Worm (Caenorhabditis elegans) whole organism, L1 larva: ENCODE data around the gene sea-1.

Experiments
- C16A3.4 ChIP-seq: fragments of 150-350 bp; optimal IDR thresholded peaks from 2 replicates; lab custom pipeline; 2014; ENCODE audit warnings: missing biosample characterization, missing genetic modification characterization
- Y116A8C.19 ChIP-seq: sonication (generic microtip); optimal IDR thresholded peaks from 2 replicates; lab custom pipeline; 2016; ENCODE audit warnings: missing compliant biosample characterization, missing genetic modification characterization, borderline replicate concordance
- aha-1 ChIP-seq: fragments of 150-350 bp; optimal IDR thresholded peaks from 2 replicates; lab custom pipeline; 2014; ENCODE audit warnings: missing biosample characterization, missing genetic modification characterization
- blmp-1 ChIP-seq: fragments of 150-350 bp; optimal IDR thresholded peaks from 2 replicates; lab custom pipeline; 2014; ENCODE audit warnings: missing biosample characterization, missing genetic modification characterization
- ceh-82 ChIP-seq, 3 experiments: fragments of 150-350 bp in 1 of 3; sonication (generic microtip) in 2 of 3; optimal IDR thresholded peaks; 2 replicates each; lab custom pipeline; 2014 to 2017; ENCODE audit warnings: missing biosample characterization in 3 of 3, missing genetic modification characterization in 3 of 3
- ceh-90 ChIP-seq: sonication (generic microtip); optimal IDR thresholded peaks from 2 replicates; lab custom pipeline; 2016; ENCODE audit warnings: missing genetic modification characterization, missing compliant biosample characterization
- ces-1 ChIP-seq: fragments of 150-350 bp; optimal IDR thresholded peaks from 2 replicates; lab custom pipeline; 2014; ENCODE audit warnings: missing biosample characterization, missing genetic modification reagents, missing genetic modification characterization
- dsc-1 ChIP-seq: sonication (generic microtip); optimal IDR thresholded peaks from 2 replicates; lab custom pipeline; 2016; ENCODE audit warnings: mild to moderate bottlenecking, missing genetic modification characterization, missing compliant biosample characterization
- efl-1 ChIP-seq, 4 experiments: fragments of 150-350 bp; optimal IDR thresholded peaks in 3 of 4; peaks in 1 of 4; 1 replicate in 1 of 4; 2 replicates in 3 of 4; lab custom pipeline; 2014; ENCODE audit warnings: missing biosample characterization in 2 of 4, missing genetic modification characterization in 2 of 4, missing genetic modification reagents in 2 of 4
- efl-3 ChIP-seq: fragments of 200-800 bp; sonication (Bioruptor generic); optimal IDR thresholded peaks from 2 replicates; lab custom pipeline; 2018; ENCODE audit warnings: mild to moderate bottlenecking, missing genetic modification characterization, missing compliant biosample characterization
- egl-27 ChIP-seq, 2 experiments: fragments of 150-350 bp in 1 of 2; sonication (generic microtip); optimal IDR thresholded peaks; 3 replicates each; lab custom pipeline; 2017 to 2018; ENCODE audit warnings: missing biosample characterization in 2 of 2, missing genetic modification characterization in 2 of 2, missing genetic modification reagents in 2 of 2
- elt-2 ChIP-seq: sonication (generic microtip); optimal IDR thresholded peaks from 2 replicates; lab custom pipeline; 2016; ENCODE audit warnings: missing genetic modification characterization, mild to moderate bottlenecking, inconsistent platforms, missing compliant biosample characterization, missing genetic modification reagents
- ets-5 ChIP-seq: fragments of 200-800 bp; sonication (Bioruptor generic); IDR thresholded peaks from 2 replicates; pipeline ENCODE4 v1.3.6; 2022; ENCODE audit warnings: missing genetic modification characterization, missing compliant biosample characterization
- fkh-4 ChIP-seq: sonication (generic microtip); optimal IDR thresholded peaks from 2 replicates; lab custom pipeline; 2016; ENCODE audit warnings: missing compliant biosample characterization, missing genetic modification characterization, borderline replicate concordance
- fkh-8 ChIP-seq: sonication (generic microtip); optimal IDR thresholded peaks from 2 replicates; lab custom pipeline; 2016; ENCODE audit warnings: mild to moderate bottlenecking, missing genetic modification characterization, missing compliant biosample characterization
- hlh-17 ChIP-seq: fragments of 200-800 bp; sonication (Bioruptor generic); optimal IDR thresholded peaks from 2 replicates; lab custom pipeline; 2018; ENCODE audit warnings: missing genetic modification characterization, mild to moderate bottlenecking, missing compliant biosample characterization, moderate library complexity, borderline replicate concordance
- hlh-4 ChIP-seq: sonication (generic microtip); optimal IDR thresholded peaks from 2 replicates; lab custom pipeline; 2016; ENCODE audit warnings: mild to moderate bottlenecking, missing genetic modification characterization, missing compliant biosample characterization
- irx-1 ChIP-seq: sonication (generic microtip); optimal IDR thresholded peaks from 2 replicates; lab custom pipeline; 2016; ENCODE audit warnings: missing genetic modification characterization, missing compliant biosample characterization
- jun-1 ChIP-seq: fragments of 150-350 bp; optimal IDR thresholded peaks from 2 replicates; lab custom pipeline; 2014; ENCODE audit warnings: missing biosample characterization, missing genetic modification reagents, missing genetic modification characterization
- lin-13 ChIP-seq: fragments of 150-350 bp; optimal IDR thresholded peaks from 2 replicates; lab custom pipeline; 2014; ENCODE audit warnings: missing biosample characterization, missing genetic modification reagents, missing genetic modification characterization
- lin-15B ChIP-seq: fragments of 150-350 bp; sonication (generic microtip); optimal IDR thresholded peaks from 3 replicates; lab custom pipeline; 2014; ENCODE audit warnings: missing biosample characterization, missing genetic modification characterization
- lin-35 ChIP-seq, 2 experiments: fragments of 150-350 bp; optimal IDR thresholded peaks; 2 replicates each; lab custom pipeline; 2014; ENCODE audit warnings: missing biosample characterization in 2 of 2, missing genetic modification characterization in 2 of 2, missing genetic modification reagents in 2 of 2
- lin-39 ChIP-seq: fragments of 150-350 bp; optimal IDR thresholded peaks from 2 replicates; lab custom pipeline; 2014; ENCODE audit warnings: missing biosample characterization, missing genetic modification reagents, missing genetic modification characterization
- lir-3 ChIP-seq: sonication (generic microtip); optimal IDR thresholded peaks from 2 replicates; lab custom pipeline; 2016; ENCODE audit warnings: mild to moderate bottlenecking, missing genetic modification characterization, moderate library complexity, missing compliant biosample characterization; ENCODE audit not compliant: poor library complexity
- nhr-19 ChIP-seq: fragments of 200-800 bp; sonication (Bioruptor generic); conservative IDR thresholded peaks from 2 replicates; pipeline ENCODE4 v1.3.6; 2022; ENCODE audit warnings: missing genetic modification characterization, missing compliant biosample characterization
- nhr-20 ChIP-seq: sonication (generic microtip); optimal IDR thresholded peaks from 2 replicates; lab custom pipeline; 2016; ENCODE audit warnings: mild to moderate bottlenecking, missing genetic modification characterization, missing compliant biosample characterization
- nhr-237 ChIP-seq: fragments of 150-350 bp; optimal IDR thresholded peaks from 2 replicates; lab custom pipeline; 2014; ENCODE audit warnings: missing biosample characterization, missing genetic modification characterization
- nhr-47 ChIP-seq: sonication (generic microtip); optimal IDR thresholded peaks from 2 replicates; lab custom pipeline; 2016; ENCODE audit warnings: mild to moderate bottlenecking, missing genetic modification characterization, moderate library complexity, missing compliant biosample characterization
- nhr-71 ChIP-seq: sonication (generic microtip); optimal IDR thresholded peaks from 2 replicates; lab custom pipeline; 2016; ENCODE audit warnings: mild to moderate bottlenecking, missing genetic modification characterization, moderate library complexity, missing compliant biosample characterization
- nhr-76 ChIP-seq: sonication (generic microtip); optimal IDR thresholded peaks from 2 replicates; lab custom pipeline; 2017; ENCODE audit warnings: missing biosample characterization, missing genetic modification characterization
- nhr-85 ChIP-seq: sonication (generic microtip); peaks from one replicate; lab custom pipeline; 2016; ENCODE audit warnings: missing genetic modification characterization, inconsistent platforms, missing compliant biosample characterization
- nhr-90 ChIP-seq: sonication (generic microtip); optimal IDR thresholded peaks from 2 replicates; lab custom pipeline; 2016; ENCODE audit warnings: mild to moderate bottlenecking, missing genetic modification characterization, missing compliant biosample characterization; ENCODE audit not compliant: poor library complexity
- sox-4 ChIP-seq: sonication (generic microtip); optimal IDR thresholded peaks from 2 replicates; lab custom pipeline; 2016; ENCODE audit warnings: missing genetic modification characterization, missing compliant biosample characterization
- tbx-2 ChIP-seq: sonication (generic microtip); optimal IDR thresholded peaks from 2 replicates; lab custom pipeline; 2016; ENCODE audit warnings: missing genetic modification characterization, missing compliant biosample characterization
- unc-98 ChIP-seq: fragments of 200-800 bp; sonication (Bioruptor generic); IDR thresholded peaks from 2 replicates; pipeline ENCODE4 v1.3.6; 2022; ENCODE audit warnings: missing genetic modification characterization, missing compliant biosample characterization
- vab-15 ChIP-seq: sonication (generic microtip); optimal IDR thresholded peaks from 2 replicates; lab custom pipeline; 2017; ENCODE audit warnings: missing genotype, mild to moderate bottlenecking, missing genetic modification characterization, missing compliant biosample characterization
- xbp-1 ChIP-seq: sonication (generic microtip); optimal IDR thresholded peaks from 2 replicates; lab custom pipeline; 2016; ENCODE audit warnings: missing genetic modification characterization, missing compliant biosample characterization
- zip-4 ChIP-seq: fragments of 200-800 bp; sonication (Bioruptor generic); optimal IDR thresholded peaks from 2 replicates; lab custom pipeline; 2018; ENCODE audit warnings: mild to moderate bottlenecking, missing genetic modification characterization, moderate library complexity, missing compliant biosample characterization
- ztf-11 ChIP-seq, 2 experiments: sonication (generic microtip); optimal IDR thresholded peaks; 2 replicates each; lab custom pipeline; 2016 to 2017; ENCODE audit warnings: missing genetic modification characterization in 2 of 2, missing biosample characterization in 1 of 2, missing compliant biosample characterization in 1 of 2
- ztf-4 ChIP-seq: fragments of 150-350 bp; optimal IDR thresholded peaks from 2 replicates; lab custom pipeline; 2014; ENCODE audit warnings: missing biosample characterization, missing genetic modification characterization

Gene sea-1

DNA sequence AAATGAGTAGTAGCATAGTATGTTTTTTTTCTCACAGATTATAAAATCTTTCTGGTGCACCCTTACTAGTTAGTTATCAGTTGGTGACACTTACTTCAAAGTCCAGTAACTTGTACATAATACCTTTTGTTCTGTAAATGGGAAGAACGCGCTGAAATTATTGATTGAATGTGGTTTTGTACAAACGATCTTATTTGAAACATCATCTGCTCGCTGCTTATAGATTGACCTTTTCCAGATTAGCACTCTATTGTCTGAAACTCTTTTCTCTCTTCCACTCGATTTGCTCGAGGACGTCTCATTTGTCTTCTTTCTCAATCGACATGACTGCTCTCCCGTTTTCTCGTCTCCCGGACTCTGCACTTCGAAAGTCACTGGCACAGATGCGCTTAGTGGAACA is 26.3 kb downstream of the sea-1 start, which contains the start of gene fbxb-33:
Gene fbxb-33, plus strand, starts transcription at position 301 of the 400 bp plus-strand sequence.
- TF ChIP-seq fkh-8 (no peak), efl-3 (no peak), nhr-76 (tag; lab: Kevin White, UChicago) (no peak), ztf-4 (no peak), ces-1 (GFP tag; lab: Kevin White, UChicago) (no peak), nhr-85 (tag; lab: Kevin White, UChicago) (no peak), sox-4 (no peak), dsc-1 (tag; lab: Kevin White, UChicago) (no peak), ets-5 (GFP tag; lab: Robert Waterston, UW) (no peak), lin-35 (GFP tag; optimal IDR thresholded peaks at IDR 0.05; lab: Kevin White, UChicago) (no peak), ceh-82 (tag; optimal IDR thresholded peaks at IDR 0.05; lab: Kevin White, UChicago) (no peak), nhr-19 (no peak), nhr-237 (tag; lab: Kevin White, UChicago) (no peak)

DNA sequence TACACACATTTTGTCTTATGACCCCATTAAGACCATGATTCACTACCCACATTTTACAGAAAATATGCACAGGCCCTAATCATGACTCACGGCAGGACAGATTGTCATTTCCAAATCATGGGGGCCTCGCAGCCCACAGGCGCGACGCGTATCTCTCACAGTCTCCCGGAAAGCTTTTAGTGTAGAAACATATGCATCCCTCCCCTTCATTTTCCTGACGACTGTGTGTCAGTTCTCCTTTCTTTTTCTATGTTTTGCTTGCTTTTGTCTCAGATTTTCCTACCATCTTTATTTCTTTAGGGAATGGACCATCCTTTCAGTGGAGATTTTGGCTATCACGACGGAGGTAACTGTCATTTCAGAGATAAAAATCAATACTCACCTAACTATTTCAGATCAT is 32.2 kb downstream of the sea-1 start, which contains the start of gene M151.1:
Gene M151.1, plus strand, starts transcription at position 301 of the 400 bp plus-strand sequence.
- TF ChIP-seq hlh-17 (GFP tag; lab: Kevin White, UChicago) (no peak), efl-1 (optimal IDR thresholded peaks at IDR 0.05; lab: Kevin White, UChicago) (no peak), efl-1 (GFP tag; optimal IDR thresholded peaks at IDR 0.05 in 1 of 2; lab: Kevin White, UChicago) (peak in 1 of 2 experiments; percentile 47)

DNA sequence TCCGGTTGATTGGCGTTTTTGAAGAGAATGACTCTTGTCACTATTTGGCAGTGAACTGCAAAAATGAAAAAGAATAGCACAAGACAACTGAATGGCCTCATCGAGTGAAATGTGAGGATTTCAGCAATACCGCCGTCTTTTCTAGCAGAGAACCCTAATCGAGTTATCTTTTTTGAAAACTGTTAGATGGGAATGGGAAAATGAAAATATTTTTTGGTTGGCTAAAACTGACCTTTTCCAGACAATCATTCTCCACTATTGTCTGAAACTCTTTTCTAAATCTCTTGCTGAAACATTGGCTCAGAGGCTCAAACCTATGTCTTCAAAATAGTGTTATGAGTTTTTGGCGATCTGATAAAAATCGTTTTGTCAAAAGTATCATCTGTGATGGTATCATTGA is 33.2 kb downstream of the sea-1 start, which contains the start of gene M151.10:
Gene M151.10, minus strand, starts transcription at position 101 of the 400 bp plus-strand sequence.
- TF ChIP-seq nhr-90 (tag; lab: Kevin White, UChicago) (no peak), ceh-82 (tag; optimal IDR thresholded peaks at IDR 0.05; lab: Kevin White, UChicago) (no peak), ets-5 (GFP tag; lab: Robert Waterston, UW) (no peak), egl-27 (tag; optimal IDR thresholded peaks at IDR 0.05; lab: Kevin White, UChicago) (no peak), aha-1 (tag; lab: Kevin White, UChicago) (no peak), ceh-90 (tag; lab: Kevin White, UChicago) (no peak), hlh-17 (GFP tag; lab: Kevin White, UChicago) (no peak), nhr-20 (tag; lab: Kevin White, UChicago) (no peak), nhr-71 (tag; lab: Kevin White, UChicago) (no peak), lin-13 (no peak), fkh-4 (no peak), lin-15B (no peak), ces-1 (GFP tag; lab: Kevin White, UChicago) (no peak), jun-1 (tag; lab: Kevin White, UChicago) (no peak), unc-98 (GFP tag; lab: Robert Waterston, UW) (no peak)

ce11 chrII:3639238-3639637 is 34.2 kb downstream of the sea-1 start, which contains the start of gene fbxb-31:
TSS of gene fbxb-31 (minus strand) at chrII:3639338.
- TF ChIP-seq blmp-1 = no peak
- no peak for TF ChIP-seq C16A3.4 (tag; lab: Kevin White, UChicago)
- TF ChIP-seq efl-3 = no peak
- TF ChIP-seq irx-1 = no peak
- TF ChIP-seq Y116A8C.19 (tag; lab: Kevin White, UChicago) = no peak
- no peak for TF ChIP-seq tbx-2
- no peak for TF ChIP-seq lir-3 (tag; lab: Kevin White, UChicago)
- TF ChIP-seq nhr-85 (tag; lab: Kevin White, UChicago) = no peak
- TF ChIP-seq vab-15 (tag; lab: Kevin White, UChicago) = no peak
- TF ChIP-seq hlh-4 (tag; lab: Kevin White, UChicago) = no peak
- TF ChIP-seq xbp-1 (tag; lab: Kevin White, UChicago) = no peak
- no peak for TF ChIP-seq zip-4 (GFP tag; lab: Kevin White, UChicago)
- TF ChIP-seq lin-39 (tag; lab: Kevin White, UChicago) = no peak
- no peak for TF ChIP-seq nhr-47 (tag; lab: Kevin White, UChicago)
- TF ChIP-seq elt-2 (tag; lab: Kevin White, UChicago) = no peak
- TF ChIP-seq ztf-11 (tag; optimal IDR thresholded peaks at IDR 0.05; lab: Kevin White, UChicago) = no peak
